Fruit fly (Drosophila melanogaster): ENCODE results near the gene Nuak.

Gene Nuak

dm6 chr3R:10263972-10264536 lies at the start of gene Nuak:
Nuak (plus strand) TSS chr3R:10264306.
- TF ChIP-seq CG8478 (optimal IDR thresholded peaks at IDR 0.05): no peak
- no peak for TF ChIP-seq CTCF (optimal IDR thresholded peaks at IDR 0.05)

- no peak for TF ChIP-seq CG8478 (optimal IDR thresholded peaks at IDR 0.05)
- TF ChIP-seq CTCF (optimal IDR thresholded peaks at IDR 0.05): no peak
These were observed 46.1 kb upstream of the Nuak start for dm6 chr3R:10217998-10218397.

- TF ChIP-seq CG8478 (optimal IDR thresholded peaks at IDR 0.05) (no peak), CTCF (optimal IDR thresholded peaks at IDR 0.05) (no peak)
These were observed 41.7 kb upstream of the Nuak start, which contains the start of gene CG12420 for dm6 chr3R:10222416-10222815. CG12420 (plus strand) TSS chr3R:10222698.

dm6 chr3R:10224594-10224993 lies 39.5 kb upstream of the Nuak start, which contains the start of the genes CG12817 and CG34107:
CG12817 (minus strand) TSS chr3R:10224725.
CG34107 (plus strand) TSS chr3R:10224909.
- TF ChIP-seq CG8478 (optimal IDR thresholded peaks at IDR 0.05) (no peak), CTCF (optimal IDR thresholded peaks at IDR 0.05) (no peak)

- TF ChIP-seq CTCF (optimal IDR thresholded peaks at IDR 0.05) (no peak), CG8478 (optimal IDR thresholded peaks at IDR 0.05) (no peak)
These were observed 38.7 kb upstream of the Nuak start, which contains the start of gene CG42795 for dm6 chr3R:10225390-10225789. CG42795 (plus strand) TSS chr3R:10225690.

dm6 chr3R:10226132-10227023 lies 37.7 kb upstream of the Nuak start:
- TF ChIP-seq CTCF (optimal IDR thresholded peaks at IDR 0.05): no peak
- TF ChIP-seq CG8478 (optimal IDR thresholded peaks at IDR 0.05): no peak

- TF ChIP-seq CG8478 (optimal IDR thresholded peaks at IDR 0.05) (no peak), CTCF (optimal IDR thresholded peaks at IDR 0.05) (no peak)
These were observed 36.1 kb upstream of the Nuak start for dm6 chr3R:10227990-10228389.

dm6 chr3R:10251218-10251617 lies 12.9 kb upstream of the Nuak start, which contains the start of gene CG3999:
CG3999 (plus strand) TSS chr3R:10251518.
- no peak for TF ChIP-seq CTCF (optimal IDR thresholded peaks at IDR 0.05)
- TF ChIP-seq CG8478 (optimal IDR thresholded peaks at IDR 0.05): no peak

dm6 chr3R:10251846-10252245 lies 12.3 kb upstream of the Nuak start:
- no peak for TF ChIP-seq CTCF (optimal IDR thresholded peaks at IDR 0.05)
- no peak for TF ChIP-seq CG8478 (optimal IDR thresholded peaks at IDR 0.05)

dm6 chr3R:10261800-10262199 lies 2.3 kb upstream of the Nuak start, which contains the start of the genes Sirt6 and pont:
Sirt6 (minus strand) TSS chr3R:10261849.
pont (plus strand) TSS chr3R:10262123.
- TF ChIP-seq CG8478 (optimal IDR thresholded peaks at IDR 0.05) (no peak), CTCF (optimal IDR thresholded peaks at IDR 0.05) (no peak)

- TF ChIP-seq CG8478 (optimal IDR thresholded peaks at IDR 0.05): no peak
- no peak for TF ChIP-seq CTCF (optimal IDR thresholded peaks at IDR 0.05)
These were observed 705 bp downstream of the Nuak start for dm6 chr3R:10264601-10265421.

dm6 chr3R:10265552-10266137 lies 1.5 kb downstream of the Nuak start:
- TF ChIP-seq CTCF (optimal IDR thresholded peaks at IDR 0.05) (no peak), CG8478 (optimal IDR thresholded peaks at IDR 0.05) (no peak)

- TF ChIP-seq CG8478 (optimal IDR thresholded peaks at IDR 0.05) (no peak), CTCF (optimal IDR thresholded peaks at IDR 0.05) (no peak)
These were observed 2.8 kb downstream of the Nuak start for dm6 chr3R:10266624-10267492.
